Worm (Caenorhabditis elegans): Measurements from ENCODE around the gene spsb-2.

The spsb-2 gene

ce11 chrII:15263054-15263755, 33.1 kb downstream of the spsb-2 start (continued):
- TF ChIP-seq nfya-1 (tag; optimal IDR thresholded peaks at IDR 0.05; ENCODE audit: borderline replicate concordance, insufficient read depth) (no peak), nhr-179 (tag; optimal IDR thresholded peaks at IDR 0.05) (no peak), F37B4.10 (GFP tag; IDR thresholded peaks at IDR 0.05) (no peak), ztf-25 (GFP tag; IDR thresholded peaks at IDR 0.05) (no peak), F10E7.11 (tag; optimal IDR thresholded peaks at IDR 0.05) (no peak), lir-1 (GFP tag; conservative IDR thresholded peaks at IDR 0.05) (no peak), athp-1 (tag; optimal IDR thresholded peaks at IDR 0.05) (no peak), Y53F4B.3 (GFP tag; IDR thresholded peaks at IDR 0.05) (no peak), F55B11.4 (tag; optimal IDR thresholded peaks at IDR 0.05; ENCODE audit: borderline replicate concordance, insufficient read depth) (no peak), nfya-2 (GFP tag; IDR thresholded peaks at IDR 0.05) (no peak), attf-5 (GFP tag; optimal IDR thresholded peaks at IDR 0.05) (peak; percentile 79), Y53G8AR.9 (GFP tag; conservative IDR thresholded peaks at IDR 0.05) (no peak), nhr-27 (tag; optimal IDR thresholded peaks at IDR 0.05) (no peak), ceh-79 (tag; optimal IDR thresholded peaks at IDR 0.05) (no peak), hlh-12 (tag; optimal IDR thresholded peaks at IDR 0.05) (no peak), egl-18 (GFP tag; IDR thresholded peaks at IDR 0.05) (no peak), ztf-28 (GFP tag; IDR thresholded peaks at IDR 0.05) (no peak), tlf-1 (GFP tag; optimal IDR thresholded peaks at IDR 0.05) (no peak), hlh-26 (GFP tag; conservative IDR thresholded peaks at IDR 0.05) (no peak), T07F8.4 (tag; optimal IDR thresholded peaks at IDR 0.05) (no peak), F57A8.1 (GFP tag; optimal IDR thresholded peaks at IDR 0.05) (no peak), mes-4 (tag; optimal IDR thresholded peaks at IDR 0.05) (no peak), madf-10 (tag; optimal IDR thresholded peaks at IDR 0.05) (no peak), ztf-26 (tag; optimal IDR thresholded peaks at IDR 0.05) (peak; percentile 65), nhr-90 (tag; optimal IDR thresholded peaks at IDR 0.05) (peak; percentile 36), pha-4 (tag; optimal IDR thresholded peaks at IDR 0.05) (no peak), ceh-27 (GFP tag; optimal IDR thresholded peaks at IDR 0.05) (peak; percentile 48), rec-8 (tag; optimal IDR thresholded peaks at IDR 0.05) (no peak), madf-6 (GFP tag; IDR thresholded peaks at IDR 0.05) (peak; percentile 70), ekl-4 (GFP tag; IDR thresholded peaks at IDR 0.05) (no peak), mel-28 (tag; optimal IDR thresholded peaks at IDR 0.05; ENCODE audit: borderline replicate concordance) (no peak), Y79H2A.3 (GFP tag; conservative IDR thresholded peaks at IDR 0.05) (no peak), ztf-6 (GFP tag; IDR thresholded peaks at IDR 0.05) (no peak), ceh-100 (GFP tag; IDR thresholded peaks at IDR 0.05) (no peak), nhr-80 (tag; optimal IDR thresholded peaks at IDR 0.05) (peak; percentile 88)

DNA sequence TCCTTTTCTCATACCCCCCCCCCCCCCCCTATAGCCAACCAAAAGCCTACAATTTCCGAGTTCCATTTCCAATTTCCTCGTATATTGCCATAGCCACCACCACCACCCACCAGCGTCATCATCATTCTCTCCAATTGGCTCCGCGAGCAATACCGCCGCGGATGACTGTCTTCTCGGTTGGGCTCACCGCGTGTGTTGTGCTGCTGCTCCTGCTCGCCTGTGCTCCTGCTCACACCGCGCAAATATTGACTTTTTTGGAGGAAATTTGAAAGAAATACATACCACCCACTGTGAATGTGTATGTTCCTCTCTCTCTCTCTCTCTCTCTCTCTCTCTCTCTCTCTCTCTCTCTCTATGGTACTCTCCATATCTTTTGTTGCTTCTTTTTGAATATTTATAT, 34.5 kb downstream of the spsb-2 start:
- TF ChIP-seq Y53G8AR.9 (GFP tag; conservative IDR thresholded peaks at IDR 0.05) (no peak), hmg-20 (GFP tag; IDR thresholded peaks at IDR 0.05) (no peak), ZK185.1 (tag; optimal IDR thresholded peaks at IDR 0.05; ENCODE audit: poor library complexity, severe bottlenecking) (no peak), mxl-1 (tag; optimal IDR thresholded peaks at IDR 0.05) (no peak), ceh-79 (tag; optimal IDR thresholded peaks at IDR 0.05) (no peak), mcd-1 (GFP tag; IDR thresholded peaks at IDR 0.05) (peak; percentile 11; the same call in 1 of the 2 replicates), ekl-4 (GFP tag; IDR thresholded peaks at IDR 0.05) (no peak), zfh-2 (GFP tag; conservative IDR thresholded peaks at IDR 0.05) (peak; percentile 67), egrh-3 (GFP tag; IDR thresholded peaks at IDR 0.05) (peak; percentile 47; the same call in 1 of the 2 replicates), lin-26 (GFP tag; IDR thresholded peaks at IDR 0.05) (0 out of 2 replicates have a peak, but pooled peaks have one; percentile 28)
